Worm (Caenorhabditis elegans) whole organism, L4 larva: ENCODE measurements around the gene str-83.

Source experiments
- ceh-20 ChIP-seq: fragments of 200-800 bp; sonication (Bioruptor generic); IDR thresholded peaks from 2 replicates; pipeline ENCODE4 v1.3.6; 2022; ENCODE audit warnings: missing genetic modification reagents, missing genetic modification characterization, missing compliant biosample characterization
- ceh-44 ChIP-seq: fragments of 200-800 bp; sonication (Bioruptor generic); IDR thresholded peaks from 2 replicates; pipeline ENCODE4 v1.3.6; 2022; ENCODE audit warnings: missing genetic modification reagents, missing genetic modification characterization, missing compliant biosample characterization
- nhr-111 ChIP-seq: fragments of 200-800 bp; sonication (Bioruptor generic); optimal IDR thresholded peaks from 2 replicates; lab custom pipeline; 2018; ENCODE audit warnings: mild to moderate bottlenecking, missing genetic modification characterization, missing compliant biosample characterization
- nhr-77 ChIP-seq: fragments of 150-350 bp; optimal IDR thresholded peaks from 2 replicates; lab custom pipeline; 2014; ENCODE audit warnings: missing biosample characterization, missing genetic modification characterization
- php-3 ChIP-seq: fragments of 200-800 bp; sonication (Bioruptor generic); IDR thresholded peaks from 2 replicates; pipeline ENCODE4 v1.3.6; 2022; ENCODE audit warnings: missing genetic modification reagents, missing genetic modification characterization, missing compliant biosample characterization
- unc-39 ChIP-seq: sonication (generic microtip); optimal IDR thresholded peaks from 2 replicates; lab custom pipeline; 2017; ENCODE audit warnings: missing biosample characterization, missing genetic modification characterization
- ztf-11 ChIP-seq: fragments of 150-350 bp; optimal IDR thresholded peaks from 2 replicates; lab custom pipeline; 2014; ENCODE audit warnings: missing biosample characterization, missing genetic modification characterization

str-83 gene

DNA sequence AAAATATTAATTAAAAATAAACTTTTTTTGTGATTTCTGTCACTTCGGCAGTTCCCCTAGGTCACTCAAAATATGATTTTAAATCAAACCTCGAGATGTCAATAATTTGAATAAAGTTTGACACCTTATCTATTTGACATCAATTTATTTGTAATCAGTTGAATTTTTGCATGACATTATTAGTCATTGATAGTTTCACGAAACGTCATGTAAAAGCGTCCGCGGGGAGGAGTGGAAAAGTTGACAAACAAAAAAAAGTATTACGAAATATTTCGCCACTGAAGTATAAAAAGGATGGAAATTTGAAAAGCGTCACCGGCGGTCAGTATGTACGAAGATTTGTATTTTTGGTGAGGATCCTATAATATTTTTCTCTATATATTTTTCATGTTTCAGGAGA, 47.7 kb downstream of the str-83 start, which contains the start of gene K09D9.1 (continued):
- no peak for TF ChIP-seq ztf-11 (tag; lab: Kevin White, UChicago)
- TF ChIP-seq ceh-20, result no peak
- peak; percentile 86 for TF ChIP-seq nhr-77 (tag; lab: Kevin White, UChicago)
- TF ChIP-seq php-3 (GFP tag; lab: Robert Waterston, UW), result peak; percentile 78
- no peak for TF ChIP-seq unc-39 (tag; lab: Kevin White, UChicago)
- no peak for TF ChIP-seq ceh-44 (GFP tag; lab: Robert Waterston, UW)
- no peak for TF ChIP-seq nhr-111 (GFP tag; lab: Kevin White, UChicago)
